Worm (Caenorhabditis elegans): ENCODE results near the gene F58E6.4.

- TF ChIP-seq unc-62 (GFP tag; optimal IDR thresholded peaks at IDR 0.05) (no peak), lir-3 (tag; optimal IDR thresholded peaks at IDR 0.05; ENCODE audit: poor library complexity) (no peak), unc-130 (tag; optimal IDR thresholded peaks at IDR 0.05) (no peak), fos-1 (tag; optimal IDR thresholded peaks at IDR 0.05) (no peak), mdl-1 (tag; optimal IDR thresholded peaks at IDR 0.05) (no peak), nhr-28 (tag; optimal IDR thresholded peaks at IDR 0.05) (no peak), snpc-4 (tag; optimal IDR thresholded peaks at IDR 0.05) (no peak), C16A3.4 (tag; optimal IDR thresholded peaks at IDR 0.05) (no peak), efl-3 (GFP tag; optimal IDR thresholded peaks at IDR 0.05) (no peak), C34B4.2 (tag; optimal IDR thresholded peaks at IDR 0.05) (no peak), egl-27 (tag; optimal IDR thresholded peaks at IDR 0.05) (no peak), nhr-76 (tag; optimal IDR thresholded peaks at IDR 0.05) (no peak), nhr-237 (tag; optimal IDR thresholded peaks at IDR 0.05) (no peak), nhr-12 (tag; optimal IDR thresholded peaks at IDR 0.05) (no peak)
These were observed 17.7 kb upstream of the F58E6.4 start for ce11 chrV:9767941-9768340.

All from whole organism, L1 larva.